Worm (Caenorhabditis elegans) whole organism, L3 larva: ENCODE measurements around the gene ZK105.6.
"Not testable (repeated sequence)": the region's sequence is repeated elsewhere in the genome, so short reads cannot be mapped to it uniquely, and the experiment has no call there.

Source experiments
- R02D3.7 ChIP-seq: fragments of 150-350 bp; optimal IDR thresholded peaks from 2 replicates; lab custom pipeline; 2014; ENCODE audit warnings: missing biosample characterization, missing genetic modification characterization
- ZK546.5 ChIP-seq: sonication (generic microtip); optimal IDR thresholded peaks from 2 replicates; lab custom pipeline; 2017; ENCODE audit warnings: missing biosample characterization, missing genetic modification characterization
- ama-1 ChIP-seq: fragments of 150-350 bp; optimal IDR thresholded peaks from 2 replicates; lab custom pipeline; 2018
- ceh-16 ChIP-seq: sonication (generic microtip); optimal IDR thresholded peaks from 2 replicates; lab custom pipeline; 2017; ENCODE audit warnings: missing biosample characterization, missing genetic modification characterization
- ceh-82 ChIP-seq: fragments of 150-350 bp; optimal IDR thresholded peaks from 2 replicates; lab custom pipeline; 2014; ENCODE audit warnings: missing biosample characterization, missing genetic modification characterization
- ceh-9 ChIP-seq: sonication (generic microtip); optimal IDR thresholded peaks from 2 replicates; lab custom pipeline; 2018; ENCODE audit warnings: missing biosample characterization, missing genetic modification characterization
- daf-12 ChIP-seq: fragments of 150-350 bp; optimal IDR thresholded peaks from 2 replicates; lab custom pipeline; 2014; ENCODE audit warnings: missing biosample characterization, missing genetic modification reagents, missing genetic modification characterization
- egl-27 ChIP-seq: sonication (generic microtip); optimal IDR thresholded peaks from 4 replicates; lab custom pipeline; 2017; ENCODE audit warnings: missing biosample characterization, missing genetic modification reagents, missing genetic modification characterization
- egl-5 ChIP-seq: fragments of 150-350 bp; optimal IDR thresholded peaks from 2 replicates; lab custom pipeline; 2017; ENCODE audit warnings: missing biosample characterization, missing genetic modification reagents, missing genetic modification characterization, inconsistent platforms
- elt-1 ChIP-seq: fragments of 150-350 bp; optimal IDR thresholded peaks from 2 replicates; lab custom pipeline; 2014; ENCODE audit warnings: missing biosample characterization, missing genetic modification characterization
- elt-2 ChIP-seq: sonication (generic microtip); optimal IDR thresholded peaks from 2 replicates; lab custom pipeline; 2016; ENCODE audit warnings: missing genetic modification reagents, mild to moderate bottlenecking, missing genetic modification characterization, missing compliant biosample characterization
- elt-3 ChIP-seq, 3 experiments: fragments of 150-350 bp in 1 of 3; sonication (generic microtip) in 2 of 3; optimal IDR thresholded peaks; 2 replicates in 2 of 3; 4 replicates in 1 of 3; lab custom pipeline; 2014 to 2017; ENCODE audit warnings: missing biosample characterization in 3 of 3, missing genetic modification characterization in 3 of 3
- fkh-10 ChIP-seq: sonication (generic microtip); optimal IDR thresholded peaks from 2 replicates; lab custom pipeline; 2017; ENCODE audit warnings: missing biosample characterization, missing genetic modification reagents, missing genetic modification characterization
- fkh-2 ChIP-seq: fragments of 150-350 bp; optimal IDR thresholded peaks from 2 replicates; lab custom pipeline; 2014; ENCODE audit warnings: missing biosample characterization, missing genetic modification reagents, missing genetic modification characterization
- fos-1 ChIP-seq: fragments of 150-350 bp; optimal IDR thresholded peaks from 2 replicates; lab custom pipeline; 2014; ENCODE audit warnings: missing biosample characterization, missing genetic modification characterization
- hmg-11 ChIP-seq: sonication (generic microtip); optimal IDR thresholded peaks from 2 replicates; lab custom pipeline; 2016; ENCODE audit warnings: missing genetic modification characterization, missing compliant biosample characterization
- jun-1 ChIP-seq: fragments of 150-350 bp; optimal IDR thresholded peaks from 2 replicates; lab custom pipeline; 2014; ENCODE audit warnings: missing biosample characterization, missing genetic modification reagents, missing genetic modification characterization
- lin-39 ChIP-seq: fragments of 150-350 bp; optimal IDR thresholded peaks from 2 replicates; lab custom pipeline; 2018; ENCODE audit warnings: missing biosample characterization, missing genetic modification reagents, missing genetic modification characterization
- lsy-12 ChIP-seq: sonication (generic microtip); optimal IDR thresholded peaks from 2 replicates; lab custom pipeline; 2016; ENCODE audit warnings: mild to moderate bottlenecking, missing genetic modification characterization, missing compliant biosample characterization
- mdl-1 ChIP-seq: fragments of 150-350 bp; optimal IDR thresholded peaks from 2 replicates; lab custom pipeline; 2014; ENCODE audit warnings: missing biosample characterization, missing genetic modification characterization
- mml-1 ChIP-seq: fragments of 150-350 bp; sonication (generic microtip); optimal IDR thresholded peaks from 3 replicates; lab custom pipeline; 2014; ENCODE audit warnings: missing biosample characterization, missing genetic modification characterization
- nfya-1 ChIP-seq: sonication (generic microtip); optimal IDR thresholded peaks from 2 replicates; lab custom pipeline; 2017; ENCODE audit warnings: missing genetic modification characterization, mild to moderate bottlenecking, missing compliant biosample characterization, antibody characterized with exemption, moderate library complexity; ENCODE audit not compliant: insufficient read depth
- nhr-12 ChIP-seq: fragments of 150-350 bp; optimal IDR thresholded peaks from 2 replicates; lab custom pipeline; 2014; ENCODE audit warnings: missing biosample characterization, missing genetic modification characterization
- nhr-23 ChIP-seq: fragments of 150-350 bp; optimal IDR thresholded peaks from 2 replicates; lab custom pipeline; 2014; ENCODE audit warnings: missing biosample characterization, missing genetic modification reagents, missing genetic modification characterization
- nhr-67 ChIP-seq: fragments of 150-350 bp; optimal IDR thresholded peaks from 2 replicates; lab custom pipeline; 2014; ENCODE audit warnings: missing biosample characterization, missing genetic modification characterization
- nhr-77 ChIP-seq: fragments of 150-350 bp; optimal IDR thresholded peaks from 2 replicates; lab custom pipeline; 2014; ENCODE audit warnings: missing biosample characterization, missing genetic modification characterization
- pha-4 ChIP-seq: fragments of 150-350 bp; optimal IDR thresholded peaks from 2 replicates; lab custom pipeline; 2014; ENCODE audit warnings: missing biosample characterization, missing genetic modification reagents, missing genetic modification characterization
- skn-1 ChIP-seq: fragments of 150-350 bp; optimal IDR thresholded peaks from 2 replicates; lab custom pipeline; 2014; ENCODE audit warnings: missing biosample characterization, missing genetic modification characterization
- unc-39 ChIP-seq: sonication (generic microtip); optimal IDR thresholded peaks from 4 replicates; lab custom pipeline; 2017; ENCODE audit warnings: missing biosample characterization, missing genetic modification characterization
- unc-62 ChIP-seq: fragments of 150-350 bp; sonication (generic microtip); optimal IDR thresholded peaks from 4 replicates; lab custom pipeline; 2014; ENCODE audit warnings: missing biosample characterization, missing genetic modification reagents, missing genetic modification characterization
- zag-1 ChIP-seq: fragments of 150-350 bp; optimal IDR thresholded peaks from 2 replicates; lab custom pipeline; 2014; ENCODE audit warnings: missing biosample characterization, missing genetic modification characterization
- ztf-4 ChIP-seq: fragments of 150-350 bp; optimal IDR thresholded peaks from 2 replicates; lab custom pipeline; 2014; ENCODE audit warnings: missing biosample characterization, missing genetic modification characterization

Gene ZK105.6

ce11 chrV:7713691-7714090 is 10.2 kb downstream of the ZK105.6 start, which contains the start of gene ZK105.1:
TSS of gene ZK105.1 (plus strand) at chrV:7713991.
- TF ChIP-seq mdl-1 (tag; lab: Kevin White, UChicago) (no peak), egl-5 (tag; lab: Kevin White, UChicago) (no peak), unc-39 (no peak), hmg-11 (tag; lab: Kevin White, UChicago) (no peak), fos-1 (tag; lab: Kevin White, UChicago) (no peak), ceh-82 (no peak)

DNA sequence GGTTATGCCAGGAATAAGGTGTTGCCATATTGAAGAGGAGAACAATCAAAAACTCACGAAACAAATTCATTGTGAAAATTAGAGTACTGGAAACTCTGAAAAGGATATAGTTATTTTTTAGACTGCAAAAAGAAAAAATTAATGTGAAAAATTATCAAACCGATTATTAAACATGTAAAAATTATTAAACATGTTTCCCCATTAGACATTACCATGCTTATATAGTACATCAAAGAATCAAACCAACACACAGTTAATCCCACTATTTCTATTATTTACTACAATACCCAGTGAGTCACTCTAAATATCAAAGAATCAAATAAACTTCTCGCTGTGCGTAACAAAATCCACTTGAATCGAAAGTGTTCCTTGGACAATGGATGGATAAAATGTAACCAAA is 10.8 kb downstream of the ZK105.6 start, which contains the start of gene ZK105.13:
Gene ZK105.13, minus strand, starts transcription at position 101 of the 400 bp plus-strand sequence.
- TF ChIP-seq R02D3.7 (tag; lab: Kevin White, UChicago) (no peak), ztf-4 (tag; lab: Kevin White, UChicago) (no peak), nhr-12 (tag; lab: Kevin White, UChicago) (no peak), nfya-1 (tag; lab: Kevin White, UChicago) (no peak), fkh-2 (tag; lab: Kevin White, UChicago) (no peak), ceh-9 (tag; lab: Kevin White, UChicago) (no peak), elt-2 (tag; lab: Kevin White, UChicago) (no peak), nhr-77 (tag; lab: Kevin White, UChicago) (no peak)

DNA sequence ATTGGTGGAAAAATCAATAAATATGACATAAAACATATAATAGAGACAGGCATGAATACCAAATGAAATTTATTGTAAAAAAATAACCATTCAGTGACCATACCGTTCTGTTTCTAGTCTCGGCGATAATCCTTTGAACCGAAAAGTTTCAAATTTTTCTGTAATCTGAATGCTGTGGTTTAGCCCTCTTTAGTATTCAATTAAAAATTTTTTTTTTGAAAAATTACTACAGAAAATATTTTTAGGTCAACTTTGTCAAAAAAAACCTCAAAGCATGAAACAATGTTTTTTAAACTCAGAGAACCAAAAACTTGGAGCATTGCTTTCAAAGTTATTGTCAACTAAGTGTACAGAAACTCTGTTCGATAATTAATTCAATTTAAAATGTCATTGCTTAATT is 15.3 kb downstream of the ZK105.6 start, which contains the start of gene ZK105.11:
Gene ZK105.11, minus strand, starts transcription at position 101 of the 400 bp plus-strand sequence.
- TF ChIP-seq elt-1 (tag; lab: Kevin White, UChicago) = no peak
- no peak for TF ChIP-seq skn-1 (tag; lab: Kevin White, UChicago)
- TF ChIP-seq pha-4 (tag; lab: Kevin White, UChicago) = no peak
- no peak for TF ChIP-seq ama-1 (lab: Kevin White, UChicago)
- TF ChIP-seq nhr-67 = no peak

- TF ChIP-seq nhr-23 (tag; lab: Kevin White, UChicago) (no peak), ceh-16 (tag; lab: Kevin White, UChicago) (no peak), mdl-1 (tag; lab: Kevin White, UChicago) (no peak), unc-62 (GFP tag; lab: Kevin White, UChicago) (no peak), ZK546.5 (tag; lab: Kevin White, UChicago) (no peak), zag-1 (tag; lab: Kevin White, UChicago) (no peak), lin-39 (tag; lab: Kevin White, UChicago) (no peak), skn-1 (tag; lab: Kevin White, UChicago) (no peak), fkh-10 (GFP tag; lab: Kevin White, UChicago) (no peak)
Observed at ce11 chrV:7705316-7705715, 18.6 kb downstream of the ZK105.6 start, which contains the start of gene srw-3. TSS of gene srw-3 (plus strand) at chrV:7705616.

DNA sequence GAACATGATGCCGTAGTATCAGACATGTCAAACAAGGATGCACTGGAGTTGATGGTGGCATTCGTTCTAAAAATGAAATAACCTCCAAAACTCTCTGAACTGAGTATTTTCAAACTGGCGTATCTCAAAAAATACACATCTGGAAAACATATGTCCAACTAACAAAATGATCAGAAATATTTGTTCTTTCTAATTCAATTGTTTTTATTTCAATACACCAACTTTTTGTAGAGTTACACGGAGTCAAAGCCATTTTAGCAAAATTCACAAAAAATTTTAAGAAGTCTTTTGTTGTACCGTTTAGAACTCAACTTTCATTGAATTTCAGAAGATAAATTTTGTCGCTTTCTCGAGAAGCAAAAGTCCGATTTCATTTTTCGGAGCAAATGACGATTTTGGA is 20.3 kb downstream of the ZK105.6 start, which contains the start of gene srsx-40:
Gene srsx-40, minus strand, starts transcription at position 101 of the 400 bp plus-strand sequence.
- TF ChIP-seq egl-27; elt-3 (tag; optimal IDR thresholded peaks at IDR 0.05; lab: Kevin White, UChicago); daf-12 (tag; lab: Kevin White, UChicago): not testable (repeated sequence)

ce11 chrV:7696842-7697241 is 27.0 kb downstream of the ZK105.6 start, which contains the start of gene ZK105.3:
TSS of gene ZK105.3 (plus strand) at chrV:7697142.
- TF ChIP-seq elt-2 (tag; lab: Kevin White, UChicago) (no peak), fkh-2 (tag; lab: Kevin White, UChicago) (no peak), lsy-12 (tag; lab: Kevin White, UChicago) (no peak), ceh-9 (tag; lab: Kevin White, UChicago) (no peak), jun-1 (tag; lab: Kevin White, UChicago) (no peak), lin-39 (tag; lab: Kevin White, UChicago) (no peak), hmg-11 (tag; lab: Kevin White, UChicago) (no peak), unc-62 (GFP tag; lab: Kevin White, UChicago) (no peak), ceh-16 (tag; lab: Kevin White, UChicago) (no peak), mml-1 (tag; lab: Kevin White, UChicago) (no peak), nfya-1 (tag; lab: Kevin White, UChicago) (no peak), egl-27 (no peak), elt-3 (tag; optimal IDR thresholded peaks at IDR 0.05; lab: Kevin White, UChicago) (no peak), nhr-77 (tag; lab: Kevin White, UChicago) (no peak)
